Fruit fly (Drosophila melanogaster) S2 (cell line): ENCODE measurements around the gene Argk1.
A peak's percentile ranks its signal among the peaks of the same experiment; 100 is the strongest.

Source experiments
- CG8478 ChIP-seq: fragments of >200 bp; optimal IDR thresholded peaks from 2 replicates; lab custom pipeline; 2018
- CTCF ChIP-seq, 2 experiments: fragments of >200 bp; optimal IDR thresholded peaks; 2 replicates each; lab custom pipeline; 2018

dm6 chr3L:9047062-9047461 is 18.8 kb downstream of the Argk1 start, which contains the start of gene Argk2:
- TF ChIP-seq CTCF (optimal IDR thresholded peaks at IDR 0.05; lab: Kevin White, UChicago): peak in 1 of 2 experiments; percentile 60
- TF ChIP-seq CG8478 (lab: Kevin White, UChicago): no peak
